Worm (Caenorhabditis elegans): ENCODE results near the gene abhd-5.2.

Gene abhd-5.2

ce11 chrV:4885372-4885771, 40.9 kb downstream of the abhd-5.2 start, which contains the start of gene T19H12.3:
T19H12.3 (plus strand) TSS chrV:4885672.
- TF ChIP-seq unc-62 (GFP tag; optimal IDR thresholded peaks at IDR 0.05): no peak

- no peak for TF ChIP-seq unc-62 (GFP tag; optimal IDR thresholded peaks at IDR 0.05)
These were observed 45.0 kb downstream of the abhd-5.2 start, which contains the start of gene ugt-12 for ce11 chrV:4889477-4889876. ugt-12 (minus strand) TSS chrV:4889629.

- no peak for TF ChIP-seq unc-62 (GFP tag; optimal IDR thresholded peaks at IDR 0.05)
These were observed 45.5 kb downstream of the abhd-5.2 start, which contains the start of gene T19H12.2 for ce11 chrV:4889976-4890479. T19H12.2 (plus strand) TSS chrV:4890429.

ce11 chrV:4890781-4891180, 46.3 kb downstream of the abhd-5.2 start:
- TF ChIP-seq unc-62 (GFP tag; optimal IDR thresholded peaks at IDR 0.05): no peak

- TF ChIP-seq unc-62 (GFP tag; optimal IDR thresholded peaks at IDR 0.05): no peak
These were observed 46.8 kb downstream of the abhd-5.2 start for ce11 chrV:4891305-4891704.

ce11 chrV:4894971-4895370, 50.5 kb downstream of the abhd-5.2 start, which contains the start of gene ugt-11:
ugt-11 (minus strand) TSS chrV:4895071.
- TF ChIP-seq unc-62 (GFP tag; optimal IDR thresholded peaks at IDR 0.05): no peak

ce11 chrV:4895744-4896143, 51.3 kb downstream of the abhd-5.2 start, which contains the start of gene ugt-9:
ugt-9 (plus strand) TSS chrV:4896048.
- TF ChIP-seq unc-62 (GFP tag; optimal IDR thresholded peaks at IDR 0.05): no peak

Measured in whole organism, dauer.